Fruit fly (Drosophila melanogaster) whole organism, embryonic: ENCODE measurements around the gene CG13484.

Experiments used
- Atf3 ChIP-seq: fragments of 200-800 bp; sonication (Bioruptor generic); optimal IDR thresholded peaks from 3 replicates; lab custom pipeline; 2016; ENCODE audit warnings: missing biosample characterization, missing genetic modification characterization
- CG10321 ChIP-seq: fragments of 200-800 bp; sonication (Bioruptor generic); IDR thresholded peaks from 2 replicates; pipeline ENCODE4 v1.3.6; 2022; ENCODE audit warnings: missing biosample characterization, missing genetic modification characterization
- CG10462 ChIP-seq: fragments of 200-800 bp; sonication (Bioruptor generic); optimal IDR thresholded peaks from 2 replicates; lab custom pipeline; 2016; ENCODE audit warnings: missing biosample characterization, missing genetic modification characterization
- CG12744 ChIP-seq: fragments of 200-800 bp; sonication (Bioruptor generic); optimal IDR thresholded peaks from 2 replicates; lab custom pipeline; 2016; ENCODE audit warnings: missing biosample characterization, missing genetic modification characterization
- CG13775 ChIP-seq: fragments of 200-800 bp; sonication (Bioruptor generic); optimal IDR thresholded peaks from 3 replicates; lab custom pipeline; 2017; ENCODE audit warnings: missing biosample characterization, mild to moderate bottlenecking, missing genetic modification characterization
- CG14014 ChIP-seq: fragments of 200-800 bp; sonication (Bioruptor generic); IDR thresholded peaks from 2 replicates; pipeline ENCODE4 v1.3.6; 2022; ENCODE audit warnings: missing biosample characterization, missing genetic modification characterization
- CG15269 ChIP-seq: fragments of 200-800 bp; sonication (Bioruptor generic); optimal IDR thresholded peaks from 2 replicates; lab custom pipeline; 2018; ENCODE audit warnings: missing biosample characterization, mild to moderate bottlenecking, missing genetic modification characterization, moderate library complexity
- CG1602 ChIP-seq: fragments of 200-800 bp; sonication (Bioruptor generic); optimal IDR thresholded peaks from 3 replicates; lab custom pipeline; 2016; ENCODE audit warnings: missing biosample characterization, missing genetic modification characterization
- CG1647 ChIP-seq: fragments of 200-800 bp; sonication (Bioruptor generic); optimal IDR thresholded peaks from 3 replicates; lab custom pipeline; 2016; ENCODE audit warnings: missing biosample characterization, missing genetic modification characterization
- CG16779 ChIP-seq: fragments of 200-800 bp; sonication (Bioruptor generic); IDR thresholded peaks from 2 replicates; pipeline ENCODE4 v1.3.6; 2022; ENCODE audit warnings: missing biosample characterization, missing genetic modification characterization
- CG18262 ChIP-seq: fragments of 200-800 bp; optimal IDR thresholded peaks from 3 replicates; lab custom pipeline; 2019; ENCODE audit warnings: missing biosample characterization, mild to moderate bottlenecking, missing genetic modification characterization, moderate library complexity
- CG18619 ChIP-seq: fragments of 200-800 bp; sonication (Bioruptor generic); optimal IDR thresholded peaks from 3 replicates; lab custom pipeline; 2017; ENCODE audit warnings: missing biosample characterization, mild to moderate bottlenecking, missing genetic modification characterization
- CG2120 ChIP-seq: fragments of 200-800 bp; sonication (Bioruptor generic); optimal IDR thresholded peaks from 3 replicates; lab custom pipeline; 2016; ENCODE audit warnings: missing biosample characterization, missing genetic modification characterization
- CG2678 ChIP-seq: fragments of 200-800 bp; sonication (Bioruptor generic); optimal IDR thresholded peaks from 3 replicates; lab custom pipeline; 2019; ENCODE audit warnings: missing biosample characterization, mild to moderate bottlenecking, missing genetic modification characterization, moderate library complexity
- CG2712 ChIP-seq: fragments of 200-800 bp; optimal IDR thresholded peaks from 3 replicates; lab custom pipeline; 2019; ENCODE audit warnings: missing biosample characterization, mild to moderate bottlenecking, missing genetic modification characterization, moderate library complexity
- CG32767 ChIP-seq: fragments of 200-800 bp; sonication (Bioruptor generic); IDR thresholded peaks from 2 replicates; pipeline ENCODE4 v1.3.6; 2022; ENCODE audit warnings: missing biosample characterization, missing genetic modification characterization
- CG3281 ChIP-seq: fragments of 200-800 bp; sonication (Bioruptor generic); optimal IDR thresholded peaks from 3 replicates; lab custom pipeline; 2017; ENCODE audit warnings: missing biosample characterization, mild to moderate bottlenecking, missing genetic modification characterization
- CG33557 ChIP-seq: fragments of 200-800 bp; sonication (Bioruptor generic); optimal IDR thresholded peaks from 2 replicates; lab custom pipeline; 2019; ENCODE audit warnings: missing biosample characterization, mild to moderate bottlenecking, missing genetic modification characterization, moderate library complexity
- CG4617 ChIP-seq: fragments of 200-800 bp; sonication (Bioruptor generic); optimal IDR thresholded peaks from 3 replicates; lab custom pipeline; 2016; ENCODE audit warnings: missing biosample characterization, missing genetic modification characterization, borderline replicate concordance
- CG9437 ChIP-seq: fragments of 200-800 bp; sonication (Bioruptor generic); optimal IDR thresholded peaks from 2 replicates; lab custom pipeline; 2018; ENCODE audit warnings: missing biosample characterization, mild to moderate bottlenecking, missing genetic modification characterization
- D19B ChIP-seq: fragments of 200-800 bp; sonication (Bioruptor generic); optimal IDR thresholded peaks from 2 replicates; lab custom pipeline; 2017; ENCODE audit warnings: missing biosample characterization, mild to moderate bottlenecking, missing genetic modification characterization
- Dip3 ChIP-seq: fragments of 200-800 bp; sonication (Bioruptor generic); optimal IDR thresholded peaks from 3 replicates; lab custom pipeline; 2016; ENCODE audit warnings: missing biosample characterization, missing genetic modification characterization
- Hand ChIP-seq: fragments of 200-800 bp; sonication (Bioruptor generic); optimal IDR thresholded peaks from 2 replicates; lab custom pipeline; 2017; ENCODE audit warnings: mild to moderate bottlenecking, missing biosample characterization, missing genetic modification reagents, missing genetic modification characterization
- Hey ChIP-seq: fragments of 200-800 bp; sonication (Bioruptor generic); optimal IDR thresholded peaks from 3 replicates; lab custom pipeline; 2018; ENCODE audit warnings: missing biosample characterization, mild to moderate bottlenecking, missing genetic modification characterization
- NK7.1 ChIP-seq: fragments of 200-800 bp; sonication (Bioruptor generic); optimal IDR thresholded peaks from 3 replicates; lab custom pipeline; 2016; ENCODE audit warnings: missing biosample characterization, missing genetic modification characterization
- Neu2 ChIP-seq: fragments of 200-800 bp; sonication (Bioruptor generic); optimal IDR thresholded peaks from 3 replicates; lab custom pipeline; 2016; ENCODE audit warnings: missing biosample characterization, missing genetic modification characterization, borderline replicate concordance
- Opbp ChIP-seq: fragments of 200-800 bp; sonication (Bioruptor generic); IDR thresholded peaks from 3 replicates; pipeline ENCODE4 v1.3.6; 2022; ENCODE audit warnings: missing biosample characterization, missing genetic modification characterization; ENCODE audit not compliant: partially characterized antibody
- PHDP ChIP-seq: fragments of 200-800 bp; sonication (Bioruptor generic); optimal IDR thresholded peaks from 3 replicates; lab custom pipeline; 2018; ENCODE audit warnings: missing biosample characterization, mild to moderate bottlenecking, missing genetic modification characterization, moderate library complexity
- Sin3A ChIP-seq: fragments of >200 bp; optimal IDR thresholded peaks from 2 replicates; lab custom pipeline; 2018
- Sox100B ChIP-seq: fragments of 200-800 bp; sonication (Bioruptor generic); optimal IDR thresholded peaks from 3 replicates; lab custom pipeline; 2018; ENCODE audit warnings: missing biosample characterization, mild to moderate bottlenecking, missing genetic modification characterization
- Trl ChIP-seq, 3 experiments: fragments of >200 bp in 2 of 3; fragments of 200-800 bp in 1 of 3; sonication (Bioruptor generic) in 1 of 3; optimal IDR thresholded peaks; 2 replicates in 1 of 3; 3 replicates in 2 of 3; lab custom pipeline; 2016 to 2017; ENCODE audit warnings: missing biosample characterization in 1 of 3, missing genetic modification characterization in 1 of 3
- ara ChIP-seq: fragments of 200-800 bp; sonication (Bioruptor generic); IDR thresholded peaks from 2 replicates; pipeline ENCODE4 v1.3.6; 2022; ENCODE audit warnings: missing biosample characterization, missing genetic modification characterization
- cad ChIP-seq: fragments of >200 bp; optimal IDR thresholded peaks from 2 replicates; lab custom pipeline; 2017; ENCODE audit warnings: missing biosample characterization, missing genetic modification characterization
- cato ChIP-seq: fragments of 200-800 bp; sonication (Bioruptor generic); optimal IDR thresholded peaks from 2 replicates; lab custom pipeline; 2016; ENCODE audit warnings: missing biosample characterization, missing genetic modification characterization, borderline replicate concordance
- gem ChIP-seq: fragments of 200-800 bp; sonication (Bioruptor generic); optimal IDR thresholded peaks from 2 replicates; lab custom pipeline; 2019; ENCODE audit warnings: missing biosample characterization, mild to moderate bottlenecking, missing genetic modification characterization, moderate library complexity
- mam ChIP-seq: fragments of 200-800 bp; sonication (Bioruptor generic); optimal IDR thresholded peaks from 3 replicates; lab custom pipeline; 2016; ENCODE audit warnings: missing biosample characterization, missing genetic modification characterization
- mld ChIP-seq: fragments of 200-800 bp; sonication (Bioruptor generic); IDR thresholded peaks from 3 replicates; pipeline ENCODE4 v1.3.6; 2022; ENCODE audit warnings: missing biosample characterization, missing genetic modification characterization; ENCODE audit not compliant: partially characterized antibody
- phol ChIP-seq: fragments of 200-800 bp; sonication (Bioruptor generic); optimal IDR thresholded peaks from 3 replicates; lab custom pipeline; 2018; ENCODE audit warnings: missing biosample characterization, mild to moderate bottlenecking, missing genetic modification characterization, moderate library complexity
- prd ChIP-seq, 3 experiments: fragments of >200 bp in 2 of 3; fragments of 200-800 bp in 1 of 3; sonication (Bioruptor generic) in 1 of 3; optimal IDR thresholded peaks in 2 of 3; IDR thresholded peaks in 1 of 3; 2 replicates in 2 of 3; 3 replicates in 1 of 3; pipeline versions ENCODE4 v1.3.6 to Lab custom; 2017 to 2022; ENCODE audit warnings: missing biosample characterization in 1 of 3, missing genetic modification characterization in 1 of 3
- sens ChIP-seq: fragments of 200-800 bp; sonication (Bioruptor generic); peaks from one replicate; lab custom pipeline; 2016; ENCODE audit warnings: missing biosample characterization, missing genetic modification characterization
- sim ChIP-seq: fragments of 200-800 bp; sonication (Bioruptor generic); IDR thresholded peaks from 2 replicates; pipeline ENCODE4 v1.3.6; 2022; ENCODE audit warnings: missing biosample characterization, missing genetic modification characterization
- slbo ChIP-seq: fragments of 200-800 bp; sonication (Bioruptor generic); IDR thresholded peaks from 2 replicates; pipeline ENCODE4 v1.3.6; 2022; ENCODE audit warnings: missing biosample characterization, missing genetic modification characterization
- sqz ChIP-seq: fragments of 200-800 bp; sonication (Bioruptor generic); optimal IDR thresholded peaks from 3 replicates; lab custom pipeline; 2018; ENCODE audit warnings: missing biosample characterization, mild to moderate bottlenecking, missing genetic modification characterization
- tna ChIP-seq: fragments of 200-800 bp; sonication (Bioruptor generic); IDR thresholded peaks from 2 replicates; pipeline ENCODE4 v1.3.6; 2022; ENCODE audit warnings: missing biosample characterization, missing genetic modification characterization; ENCODE audit not compliant: partially characterized antibody
- trem ChIP-seq: fragments of 200-800 bp; optimal IDR thresholded peaks from 3 replicates; lab custom pipeline; 2019; ENCODE audit warnings: missing biosample characterization, mild to moderate bottlenecking, missing genetic modification characterization, moderate library complexity
- tup ChIP-seq: fragments of 200-800 bp; sonication (Bioruptor generic); optimal IDR thresholded peaks from 2 replicates; lab custom pipeline; 2016; ENCODE audit warnings: missing biosample characterization, mild to moderate bottlenecking, missing genetic modification characterization, moderate library complexity
- zen ChIP-seq: fragments of 200-800 bp; sonication (Bioruptor generic); optimal IDR thresholded peaks from 3 replicates; lab custom pipeline; 2018; ENCODE audit warnings: missing biosample characterization, mild to moderate bottlenecking, missing genetic modification characterization, moderate library complexity
- zfh1 ChIP-seq: fragments of 200-800 bp; sonication (Bioruptor generic); IDR thresholded peaks from 3 replicates; pipeline ENCODE4 v1.3.6; 2022; ENCODE audit warnings: missing biosample characterization, missing genetic modification characterization

The CG13484 gene

DNA sequence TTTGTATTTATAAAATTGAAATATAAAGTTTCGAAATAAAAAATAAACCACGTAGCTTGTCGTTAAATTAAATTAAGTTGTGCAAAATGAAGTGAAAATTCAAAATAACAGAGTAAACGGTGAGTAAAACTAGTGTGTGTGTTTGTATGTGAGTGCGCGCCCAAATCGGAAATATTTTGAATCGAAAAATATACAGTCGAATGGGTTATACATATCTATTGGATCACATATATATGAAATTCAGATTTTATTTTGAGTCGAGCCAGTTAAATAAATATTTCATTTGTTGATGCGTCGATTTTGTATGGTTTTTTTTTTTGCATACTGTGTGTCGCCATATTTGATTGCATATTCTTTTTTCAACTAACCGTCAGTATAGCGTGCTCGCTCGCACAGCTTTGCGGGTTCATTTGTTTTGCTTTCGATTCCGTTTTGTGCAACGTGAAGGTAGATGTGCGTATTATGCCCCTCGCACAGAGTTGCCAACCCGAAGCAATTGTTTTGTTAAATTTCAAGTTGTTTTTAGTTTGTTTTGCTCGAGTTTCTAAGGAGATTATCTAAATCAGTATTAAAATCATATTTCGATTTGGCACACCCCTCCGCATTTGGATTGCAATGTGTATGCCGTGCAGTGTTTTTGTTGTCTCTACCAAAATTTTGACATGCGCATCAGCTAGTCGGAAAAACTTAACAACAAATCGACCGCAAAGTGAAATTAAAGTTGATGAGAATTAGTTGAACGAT is 49.4 kb downstream of the CG13484 start:
- TF ChIP-seq Neu2 (peak; percentile 33), PHDP (tag; lab: Kevin White, UChicago) (no peak), tna (GFP tag; lab: Robert Waterston, UW) (peak; percentile 28; the same call in 1 of the 2 replicates), tup (GFP tag; lab: Kevin White, UChicago) (no peak), mam (GFP tag; lab: Kevin White, UChicago) (no peak), CG2120 (GFP tag; lab: Kevin White, UChicago) (peak; percentile 42), sim (GFP tag; lab: Robert Waterston, UW) (no peak), CG12744 (GFP tag; lab: Kevin White, UChicago) (no peak), phol (tag; lab: Kevin White, UChicago) (peak; percentile 98), mld (GFP tag; lab: Robert Waterston, UW) (no peak), sqz (GFP tag; lab: Kevin White, UChicago) (peak; percentile 78), Atf3 (GFP tag; lab: Kevin White, UChicago) (no peak), Hand (GFP tag; lab: Kevin White, UChicago) (no peak), CG32767 (GFP tag; lab: Robert Waterston, UW) (peak; percentile 52; the same call in 1 of the 2 replicates), Opbp (peak; percentile 50; the same call in 2 of the 3 replicates), cad (GFP tag; lab: Kevin White, UChicago) (no peak), CG10321 (GFP tag; lab: Robert Waterston, UW) (peak; percentile 93), CG16779 (GFP tag; lab: Robert Waterston, UW) (no peak), CG2678 (tag; lab: Kevin White, UChicago) (peak; percentile 21), CG15269 (tag; lab: Kevin White, UChicago) (peak; percentile 7), CG18619 (GFP tag; lab: Kevin White, UChicago) (peak; percentile 12), CG2712 (peak; percentile 12), CG33557 (GFP tag; lab: Kevin White, UChicago) (no peak), Sin3A (lab: Kevin White, UChicago) (peak; percentile 11), CG4617 (GFP tag; lab: Kevin White, UChicago) (no peak), D19B (peak; percentile 13), CG3281 (GFP tag; lab: Kevin White, UChicago) (peak; percentile 27), CG14014 (GFP tag; lab: Robert Waterston, UW) (no peak), CG18262 (tag; lab: Kevin White, UChicago) (peak; percentile 18), Trl (optimal IDR thresholded peaks at IDR 0.05; lab: Kevin White, UChicago) (no peak), Trl (GFP tag; optimal IDR thresholded peaks at IDR 0.05; lab: Kevin White, UChicago) (no peak), CG1602 (GFP tag; lab: Kevin White, UChicago) (no peak), trem (tag; lab: Kevin White, UChicago) (peak; percentile 65), Hey (tag; lab: Kevin White, UChicago) (no peak), cato (GFP tag; lab: Kevin White, UChicago) (no peak), Sox100B (GFP tag; lab: Kevin White, UChicago) (peak; percentile 3), zen (no peak), zfh1 (GFP tag; lab: Robert Waterston, UW) (0 out of 3 replicates have a peak, but pooled peaks have one; percentile 10), NK7.1 (no peak), CG13775 (GFP tag; lab: Kevin White, UChicago) (peak; percentile 14), CG1647 (GFP tag; lab: Kevin White, UChicago) (no peak), sens (GFP tag; lab: Kevin White, UChicago) (peak; percentile 88), slbo (GFP tag; lab: Robert Waterston, UW) (peak; percentile 20; the same call in 1 of the 2 replicates), CG10462 (GFP tag; lab: Kevin White, UChicago) (no peak), prd (optimal IDR thresholded peaks at IDR 0.05; lab: Kevin White, UChicago) (no peak), prd (GFP tag; IDR thresholded peaks at IDR 0.05; lab: Robert Waterston, UW) (0 out of 3 replicates have a peak, but pooled peaks have one; percentile 22), ara (GFP tag; lab: Robert Waterston, UW) (no peak), Dip3 (GFP tag; lab: Kevin White, UChicago) (peak; percentile 31), gem (peak; percentile 33), CG9437 (GFP tag; lab: Kevin White, UChicago) (peak; percentile 93)
